Worm (Caenorhabditis elegans) whole organism, mixed stage, embryonic: ENCODE results near the gene T21B10.3.

Experiments
- bed-3 ChIP-seq: fragments of 200-800 bp; sonication (Bioruptor generic); optimal IDR thresholded peaks from 3 replicates; lab custom pipeline; 2018; ENCODE audit warnings: mild to moderate bottlenecking, missing genetic modification characterization, moderate library complexity, missing compliant biosample characterization
- nhr-2 ChIP-seq: fragments of 150-350 bp; optimal IDR thresholded peaks from 2 replicates; lab custom pipeline; 2014; ENCODE audit warnings: missing biosample characterization, missing genetic modification characterization
- pha-4 ChIP-seq: fragments of 150-350 bp; optimal IDR thresholded peaks from 2 replicates; lab custom pipeline; 2018; ENCODE audit warnings: missing biosample characterization, missing genetic modification reagents, missing genetic modification characterization
- tbx-8 ChIP-seq: fragments of 200-800 bp; sonication (Bioruptor generic); optimal IDR thresholded peaks from 2 replicates; lab custom pipeline; 2018; ENCODE audit warnings: mild to moderate bottlenecking, missing genetic modification characterization, moderate library complexity, missing compliant biosample characterization

ce11 chrII:8896541-8896940 is 37.6 kb upstream of the T21B10.3 start, which contains the start of gene lat-1:
- no peak for TF ChIP-seq bed-3 (GFP tag; lab: Kevin White, UChicago)
- TF ChIP-seq tbx-8, result no peak
- no peak for TF ChIP-seq pha-4 (tag; lab: Kevin White, UChicago)
- no peak for TF ChIP-seq nhr-2 (tag; lab: Kevin White, UChicago)
